Fruit fly (Drosophila melanogaster) whole organism, embryonic: ENCODE measurements around the gene Sps2.

ENCODE experiments used
- Ada2b ChIP-seq: fragments of 200-800 bp; sonication (Bioruptor generic); IDR thresholded peaks from 2 replicates; pipeline ENCODE4 v1.3.6; 2022; ENCODE audit warnings: missing biosample characterization, missing genetic modification characterization
- B-H2 ChIP-seq: fragments of 200-800 bp; sonication (Bioruptor generic); optimal IDR thresholded peaks from 2 replicates; lab custom pipeline; 2018; ENCODE audit warnings: missing biosample characterization, mild to moderate bottlenecking, missing genetic modification characterization
- Bgb ChIP-seq: fragments of 200-800 bp; sonication (Bioruptor generic); IDR thresholded peaks from 2 replicates; pipeline ENCODE4 v1.3.6; 2022; ENCODE audit warnings: missing biosample characterization, missing genetic modification characterization; ENCODE audit not compliant: partially characterized antibody
- CG1024 ChIP-seq: fragments of 200-800 bp; sonication (Bioruptor generic); IDR thresholded peaks from 2 replicates; pipeline ENCODE4 v1.3.6; 2022; ENCODE audit warnings: missing biosample characterization, missing genetic modification characterization
- CG10366 ChIP-seq: fragments of 200-800 bp; sonication (Bioruptor generic); IDR thresholded peaks from 2 replicates; pipeline ENCODE4 v1.3.6; 2022; ENCODE audit warnings: missing biosample characterization, missing genetic modification characterization
- CG10654 ChIP-seq: fragments of 200-800 bp; sonication (Bioruptor generic); optimal IDR thresholded peaks from 2 replicates; lab custom pipeline; 2016; ENCODE audit warnings: missing biosample characterization, missing genetic modification characterization
- CG12155 ChIP-seq: fragments of 200-800 bp; sonication (Bioruptor generic); optimal IDR thresholded peaks from 3 replicates; lab custom pipeline; 2016; ENCODE audit warnings: missing biosample characterization, missing genetic modification characterization
- CG13296 ChIP-seq: fragments of 200-800 bp; sonication (Bioruptor generic); optimal IDR thresholded peaks from 3 replicates; lab custom pipeline; 2018; ENCODE audit warnings: missing biosample characterization, mild to moderate bottlenecking, missing genetic modification characterization
- CG13624 ChIP-seq: fragments of 200-800 bp; sonication (Bioruptor generic); optimal IDR thresholded peaks from 2 replicates; lab custom pipeline; 2016; ENCODE audit warnings: missing biosample characterization, missing genetic modification characterization
- CG1602 ChIP-seq: fragments of 200-800 bp; sonication (Bioruptor generic); optimal IDR thresholded peaks from 3 replicates; lab custom pipeline; 2016; ENCODE audit warnings: missing biosample characterization, missing genetic modification characterization
- CG17912 ChIP-seq: fragments of 200-800 bp; sonication (Bioruptor generic); optimal IDR thresholded peaks from 2 replicates; lab custom pipeline; 2018; ENCODE audit warnings: missing biosample characterization, mild to moderate bottlenecking, missing genetic modification characterization
- CG1792 ChIP-seq: fragments of 200-800 bp; sonication (Bioruptor generic); optimal IDR thresholded peaks from 2 replicates; lab custom pipeline; 2016; ENCODE audit warnings: missing biosample characterization, missing genetic modification characterization
- CG2202 ChIP-seq: fragments of 200-800 bp; sonication (Bioruptor generic); optimal IDR thresholded peaks from 2 replicates; lab custom pipeline; 2018; ENCODE audit warnings: missing biosample characterization, mild to moderate bottlenecking, missing genetic modification characterization
- CG30020 ChIP-seq: fragments of 200-800 bp; optimal IDR thresholded peaks from 2 replicates; lab custom pipeline; 2019; ENCODE audit warnings: missing biosample characterization, mild to moderate bottlenecking, missing genetic modification characterization, moderate library complexity
- CG31388 ChIP-seq: fragments of 200-800 bp; sonication (Bioruptor generic); optimal IDR thresholded peaks from 2 replicates; lab custom pipeline; 2016; ENCODE audit warnings: missing biosample characterization, missing genetic modification characterization
- CG4282 ChIP-seq: fragments of 200-800 bp; sonication (Bioruptor generic); optimal IDR thresholded peaks from 2 replicates; lab custom pipeline; 2016; ENCODE audit warnings: missing biosample characterization, missing genetic modification characterization
- CG4360 ChIP-seq: fragments of 200-800 bp; sonication (Bioruptor generic); IDR thresholded peaks from 2 replicates; pipeline ENCODE4 v1.3.6; 2022; ENCODE audit warnings: missing biosample characterization, missing genetic modification characterization
- CG43689 ChIP-seq: fragments of 200-800 bp; sonication (Bioruptor generic); IDR thresholded peaks from 2 replicates; pipeline ENCODE4 v1.3.6; 2022; ENCODE audit warnings: missing biosample characterization, missing genetic modification characterization
- CG4617 ChIP-seq: fragments of 200-800 bp; sonication (Bioruptor generic); optimal IDR thresholded peaks from 3 replicates; lab custom pipeline; 2016; ENCODE audit warnings: missing biosample characterization, missing genetic modification characterization, borderline replicate concordance
- CG5245 ChIP-seq: fragments of 200-800 bp; sonication (Bioruptor generic); optimal IDR thresholded peaks from 3 replicates; lab custom pipeline; 2016; ENCODE audit warnings: missing biosample characterization, missing genetic modification characterization
- CrebB ChIP-seq: fragments of 200-800 bp; sonication (Bioruptor generic); optimal IDR thresholded peaks from 3 replicates; lab custom pipeline; 2018; ENCODE audit warnings: missing biosample characterization, mild to moderate bottlenecking, missing genetic modification characterization
- D19B ChIP-seq: fragments of 200-800 bp; sonication (Bioruptor generic); optimal IDR thresholded peaks from 2 replicates; lab custom pipeline; 2017; ENCODE audit warnings: missing biosample characterization, mild to moderate bottlenecking, missing genetic modification characterization
- Dbx ChIP-seq: fragments of 200-800 bp; sonication (Bioruptor generic); IDR thresholded peaks from 3 replicates; pipeline ENCODE4 v1.3.6; 2022; ENCODE audit warnings: missing biosample characterization, missing genetic modification characterization
- ERR ChIP-seq: fragments of 200-800 bp; sonication (Bioruptor generic); optimal IDR thresholded peaks from 2 replicates; lab custom pipeline; 2016; ENCODE audit warnings: missing biosample characterization, missing genetic modification characterization
- Hmr ChIP-seq: fragments of 200-800 bp; sonication (Bioruptor generic); optimal IDR thresholded peaks from 3 replicates; lab custom pipeline; 2017; ENCODE audit warnings: mild to moderate bottlenecking, missing biosample characterization, missing genetic modification reagents, missing genetic modification characterization
- Jarid2 ChIP-seq: fragments of 200-800 bp; sonication (Bioruptor generic); optimal IDR thresholded peaks from 3 replicates; lab custom pipeline; 2017; ENCODE audit warnings: mild to moderate bottlenecking, missing biosample characterization, missing genetic modification reagents, missing genetic modification characterization
- Nf-YA ChIP-seq: fragments of 200-800 bp; sonication (Bioruptor generic); IDR thresholded peaks from 2 replicates; pipeline ENCODE4 v1.3.6; 2022; ENCODE audit warnings: missing biosample characterization, missing genetic modification characterization
- Side ChIP-seq: fragments of 200-800 bp; sonication (Bioruptor generic); optimal IDR thresholded peaks from 2 replicates; lab custom pipeline; 2016; ENCODE audit warnings: missing biosample characterization, missing genetic modification characterization
- al ChIP-seq: fragments of 200-800 bp; sonication (Bioruptor generic); IDR thresholded peaks from 2 replicates; pipeline ENCODE4 v1.3.6; 2022; ENCODE audit warnings: missing biosample characterization, missing genetic modification characterization
- cato ChIP-seq: fragments of 200-800 bp; sonication (Bioruptor generic); optimal IDR thresholded peaks from 2 replicates; lab custom pipeline; 2016; ENCODE audit warnings: missing biosample characterization, missing genetic modification characterization, borderline replicate concordance
- dati ChIP-seq: fragments of 200-800 bp; sonication (Bioruptor generic); IDR thresholded peaks from 2 replicates; pipeline ENCODE4 v1.3.6; 2022; ENCODE audit warnings: missing biosample characterization, missing genetic modification characterization
- dimm ChIP-seq: fragments of 200-800 bp; sonication (Bioruptor generic); IDR thresholded peaks from 2 replicates; pipeline ENCODE4 v1.3.6; 2022; ENCODE audit warnings: missing biosample characterization, missing genetic modification characterization
- dmrt99B ChIP-seq: fragments of 200-800 bp; sonication (Bioruptor generic); optimal IDR thresholded peaks from 2 replicates; lab custom pipeline; 2018; ENCODE audit warnings: missing biosample characterization, mild to moderate bottlenecking, missing genetic modification characterization, moderate library complexity
- ken ChIP-seq: fragments of 200-800 bp; sonication (Bioruptor generic); IDR thresholded peaks from 3 replicates; pipeline ENCODE4 v1.3.6; 2022; ENCODE audit warnings: missing biosample characterization, missing genetic modification characterization
- lmd ChIP-seq: fragments of 200-800 bp; sonication (Bioruptor generic); IDR thresholded peaks from 2 replicates; pipeline ENCODE4 v1.3.6; 2022; ENCODE audit warnings: missing biosample characterization, missing genetic modification characterization
- luna ChIP-seq: fragments of 200-800 bp; sonication (Bioruptor generic); optimal IDR thresholded peaks from 2 replicates; lab custom pipeline; 2016; ENCODE audit warnings: missing biosample characterization, missing genetic modification characterization
- mam ChIP-seq: fragments of 200-800 bp; sonication (Bioruptor generic); optimal IDR thresholded peaks from 3 replicates; lab custom pipeline; 2016; ENCODE audit warnings: missing biosample characterization, missing genetic modification characterization
- nau ChIP-seq: fragments of 200-800 bp; sonication (Bioruptor generic); optimal IDR thresholded peaks from 3 replicates; lab custom pipeline; 2017; ENCODE audit warnings: missing biosample characterization, mild to moderate bottlenecking, missing genetic modification characterization, missing genetic modification reagents
- org-1 ChIP-seq: fragments of 200-800 bp; sonication (Bioruptor generic); optimal IDR thresholded peaks from 2 replicates; lab custom pipeline; 2017; ENCODE audit warnings: missing biosample characterization, missing genetic modification characterization
- pan ChIP-seq, 4 experiments: fragments of >200 bp in 3 of 4; fragments of 200-800 bp in 1 of 4; sonication (Bioruptor generic) in 1 of 4; optimal IDR thresholded peaks in 3 of 4; IDR thresholded peaks in 1 of 4; 2 replicates each; pipeline versions ENCODE4 v1.3.6 to Lab custom; 2017 to 2022; ENCODE audit warnings: missing biosample characterization in 2 of 4, missing genetic modification characterization in 2 of 4, mixed read lengths in 1 of 4
- ro ChIP-seq: fragments of 200-800 bp; sonication (Bioruptor generic); IDR thresholded peaks from 2 replicates; pipeline ENCODE4 v1.3.6; 2022; ENCODE audit warnings: missing biosample characterization, missing genetic modification characterization
- row ChIP-seq: fragments of 200-800 bp; sonication (Bioruptor generic); IDR thresholded peaks from 3 replicates; pipeline ENCODE4 v1.3.6; 2022; ENCODE audit warnings: missing biosample characterization, missing genetic modification characterization
- sd ChIP-seq: fragments of 200-800 bp; sonication (Bioruptor generic); optimal IDR thresholded peaks from 3 replicates; lab custom pipeline; 2018; ENCODE audit warnings: missing biosample characterization, mild to moderate bottlenecking, missing genetic modification characterization, moderate library complexity
- sna ChIP-seq: fragments of 200-800 bp; sonication (Bioruptor generic); IDR thresholded peaks from 2 replicates; pipeline ENCODE4 v1.3.6; 2022; ENCODE audit warnings: missing biosample characterization, missing genetic modification characterization; ENCODE audit not compliant: partially characterized antibody
- so ChIP-seq: fragments of 200-800 bp; sonication (Bioruptor generic); IDR thresholded peaks from 3 replicates; pipeline ENCODE4 v1.3.6; 2022; ENCODE audit warnings: missing biosample characterization, missing genetic modification characterization
- stc ChIP-seq: fragments of 200-800 bp; sonication (Bioruptor generic); IDR thresholded peaks from 2 replicates; pipeline ENCODE4 v1.3.6; 2022; ENCODE audit warnings: missing biosample characterization, missing genetic modification characterization
- tgo ChIP-seq: fragments of 200-800 bp; sonication (Bioruptor generic); IDR thresholded peaks from 3 replicates; pipeline ENCODE4 v1.3.6; 2022; ENCODE audit warnings: missing biosample characterization, missing genetic modification characterization
- unc-4 ChIP-seq: fragments of 200-800 bp; sonication (Bioruptor generic); IDR thresholded peaks from 2 replicates; pipeline ENCODE4 v1.3.6; 2022; ENCODE audit warnings: missing biosample characterization, missing genetic modification characterization; ENCODE audit not compliant: partially characterized antibody
- zf30C ChIP-seq: fragments of 200-800 bp; sonication (Bioruptor generic); optimal IDR thresholded peaks from 3 replicates; lab custom pipeline; 2018; ENCODE audit warnings: missing biosample characterization, mild to moderate bottlenecking, missing genetic modification characterization

The Sps2 gene

dm6 chr2L:10387869-10388726 lies 45.7 kb downstream of the Sps2 start, which contains the start of gene da (continued):
- TF ChIP-seq org-1 (GFP tag; lab: Kevin White, UChicago) = no peak
- TF ChIP-seq CG10366 (GFP tag; lab: Robert Waterston, UW) = peak; percentile 63; the same call in 1 of the 2 replicates
- peak; percentile 70 for TF ChIP-seq mam (GFP tag; lab: Kevin White, UChicago)
- TF ChIP-seq CG2202 = no peak
- peak; percentile 64 for TF ChIP-seq CG10654
- no peak for TF ChIP-seq CG4360 (GFP tag; lab: Robert Waterston, UW)
- TF ChIP-seq Jarid2 (GFP tag; lab: Kevin White, UChicago) = no peak
- peak; percentile 49; the same call in 1 of the 3 replicates for TF ChIP-seq ken
- TF ChIP-seq Nf-YA = no peak
- TF ChIP-seq cato (GFP tag; lab: Kevin White, UChicago) = no peak
- TF ChIP-seq CG43689 (GFP tag; lab: Robert Waterston, UW) = no peak
- peak; percentile 54; the same call in 1 of the 2 replicates for TF ChIP-seq unc-4 (GFP tag; lab: Robert Waterston, UW)
- no peak for TF ChIP-seq lmd (GFP tag; lab: Robert Waterston, UW)
- peak; percentile 57; the same call in 1 of the 3 replicates for TF ChIP-seq tgo (GFP tag; lab: Robert Waterston, UW)
- no peak for TF ChIP-seq dati
- TF ChIP-seq CG17912 (GFP tag; lab: Kevin White, UChicago) = peak; percentile 32
- peak; percentile 46 for TF ChIP-seq sd (tag; lab: Kevin White, UChicago)
- TF ChIP-seq CG12155 = peak; percentile 50
- TF ChIP-seq sna (GFP tag; lab: Robert Waterston, UW) = no peak
- no peak for TF ChIP-seq nau (GFP tag; lab: Kevin White, UChicago)
- no peak for TF ChIP-seq ro (GFP tag; lab: Robert Waterston, UW)
- peak; percentile 54 for TF ChIP-seq B-H2 (GFP tag; lab: Kevin White, UChicago)
- peak; percentile 70 for TF ChIP-seq stc (GFP tag; lab: Robert Waterston, UW)
- peak; percentile 38 for TF ChIP-seq Side (GFP tag; lab: Kevin White, UChicago)
- TF ChIP-seq dmrt99B (tag; lab: Kevin White, UChicago) = peak; percentile 63
- peak; percentile 9 for TF ChIP-seq CG5245
- TF ChIP-seq CG1792 (GFP tag; lab: Kevin White, UChicago) = peak; percentile 34
- TF ChIP-seq CG4617 (GFP tag; lab: Kevin White, UChicago) = peak; percentile 49
- TF ChIP-seq CG13296 (GFP tag; lab: Kevin White, UChicago) = peak; percentile 16
- TF ChIP-seq CG1602 (GFP tag; lab: Kevin White, UChicago) = peak; percentile 36
- TF ChIP-seq Ada2b = peak; percentile 61
- TF ChIP-seq pan (optimal IDR thresholded peaks at IDR 0.05; lab: Kevin White, UChicago) = no peak
- peak in 1 of 2 experiments; percentile 61 for TF ChIP-seq pan (GFP tag; optimal IDR thresholded peaks at IDR 0.05 in 1 of 2, IDR thresholded peaks at IDR 0.05 in 1 of 2)
- TF ChIP-seq al (GFP tag; lab: Robert Waterston, UW) = peak; percentile 45
- 0 out of 3 replicates have a peak, but pooled peaks have one; percentile 15 for TF ChIP-seq Dbx (GFP tag; lab: Robert Waterston, UW)
- TF ChIP-seq zf30C (GFP tag; lab: Kevin White, UChicago) = no peak
- no peak for TF ChIP-seq dimm (GFP tag; lab: Robert Waterston, UW)
- peak; percentile 63 for TF ChIP-seq CG13624 (GFP tag; lab: Kevin White, UChicago)
- TF ChIP-seq so (GFP tag; lab: Robert Waterston, UW) = no peak
- TF ChIP-seq Bgb = peak; percentile 49; the same call in 1 of the 2 replicates
- peak; percentile 64 for TF ChIP-seq D19B (GFP tag; lab: Kevin White, UChicago)
- peak; percentile 63 for TF ChIP-seq Hmr (GFP tag; lab: Kevin White, UChicago)
- no peak for TF ChIP-seq luna (GFP tag; lab: Kevin White, UChicago)
- TF ChIP-seq CrebB (tag; lab: Kevin White, UChicago) = peak; percentile 43
- no peak for TF ChIP-seq ERR (GFP tag; lab: Kevin White, UChicago)
- TF ChIP-seq CG4282 (GFP tag; lab: Kevin White, UChicago) = peak; percentile 46
- TF ChIP-seq CG1024 (GFP tag; lab: Robert Waterston, UW) = peak; percentile 96
- TF ChIP-seq CG31388 (GFP tag; lab: Kevin White, UChicago) = peak; percentile 7
- peak; percentile 85 for TF ChIP-seq row
- TF ChIP-seq CG30020 (tag; lab: Kevin White, UChicago) = peak; percentile 99
